Worm (Caenorhabditis elegans): ENCODE data around the gene sdz-11.

sdz-11 gene

ce11 chrII:3714595-3714994, 37.5 kb downstream of the sdz-11 start, which contains the start of gene srh-100:
Gene srh-100, minus strand, starts transcription at chrII:3714695.
- TF ChIP-seq unc-62 (GFP tag; optimal IDR thresholded peaks at IDR 0.05) = no peak

DNA sequence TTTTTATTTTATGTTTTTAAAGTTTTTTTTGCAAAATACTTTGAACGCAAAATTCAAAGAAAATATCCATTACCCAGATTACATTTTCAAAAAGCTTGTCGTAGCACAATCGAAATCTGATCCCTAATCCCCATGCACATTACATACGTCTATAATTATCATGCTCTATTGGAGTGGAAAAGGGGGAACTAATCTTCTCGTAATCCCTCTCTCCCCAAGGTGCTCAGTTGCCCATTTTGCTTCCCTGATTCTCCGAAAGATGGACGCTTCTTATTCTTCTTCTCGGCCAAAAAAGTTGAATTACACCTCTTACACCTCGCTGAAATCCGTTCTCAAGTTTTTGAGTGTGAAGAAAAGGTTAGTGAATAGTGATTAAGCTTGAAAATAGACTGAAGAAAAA, 41.0 kb downstream of the sdz-11 start, which contains the start of gene fbxc-53:
fbxc-53 (plus strand) TSS at position 245 of the 400 bp plus-strand sequence.
- TF ChIP-seq unc-62 (GFP tag; optimal IDR thresholded peaks at IDR 0.05) = no peak

- no peak for TF ChIP-seq unc-62 (GFP tag; optimal IDR thresholded peaks at IDR 0.05)
These were observed 42.8 kb downstream of the sdz-11 start, which contains the start of gene srx-110 for ce11 chrII:3709255-3709654. Gene srx-110, plus strand, starts transcription at chrII:3709555.

ce11 chrII:3705320-3705719, 46.8 kb downstream of the sdz-11 start, which contains the start of gene srx-108:
Gene srx-108, plus strand, starts transcription at chrII:3705620.
- TF ChIP-seq unc-62 (GFP tag; optimal IDR thresholded peaks at IDR 0.05) = no peak

DNA sequence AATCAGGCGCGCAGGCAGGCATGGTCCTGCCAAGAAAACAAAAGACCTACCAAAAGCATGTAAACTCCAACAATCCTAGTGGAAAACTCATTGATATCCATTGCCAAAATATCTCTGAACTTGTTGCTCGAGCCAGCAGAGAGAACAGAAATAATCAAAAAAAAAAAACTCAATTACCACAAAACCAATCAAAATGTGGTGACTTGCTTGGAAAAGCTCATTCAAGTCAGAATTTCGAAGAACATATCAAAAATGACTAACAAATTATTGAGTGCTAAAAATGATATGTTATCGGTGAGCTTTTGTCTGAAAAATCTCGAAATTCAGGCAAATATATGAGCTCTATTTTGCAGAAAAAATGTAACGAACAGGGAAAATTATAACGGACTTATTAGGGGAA, 50.8 kb downstream of the sdz-11 start, which contains the start of gene srx-105:
srx-105 (minus strand) TSS at position 101 of the 400 bp plus-strand sequence.
- no peak for TF ChIP-seq unc-62 (GFP tag; optimal IDR thresholded peaks at IDR 0.05)

Measured in whole organism, dauer.